Fruit fly (Drosophila melanogaster) Kc167 (cell line): Measurements from ENCODE around the gene CG31093.

Source experiments
- Myc ChIP-seq: fragments of >200 bp; optimal IDR thresholded peaks from 2 replicates; lab custom pipeline; 2017; ENCODE audit warnings: missing external identifiers
- Sin3A ChIP-seq: fragments of >200 bp; optimal IDR thresholded peaks from 2 replicates; lab custom pipeline; 2018; ENCODE audit warnings: missing external identifiers
- h ChIP-seq: fragments of >200 bp; optimal IDR thresholded peaks from 3 replicates; lab custom pipeline; 2018; ENCODE audit warnings: missing external identifiers
- psq ChIP-seq: fragments of >200 bp; optimal IDR thresholded peaks from 2 replicates; lab custom pipeline; 2017; ENCODE audit warnings: missing external identifiers
- ttk ChIP-seq: sonication (Bioruptor generic); optimal IDR thresholded peaks from 2 replicates; lab custom pipeline; 2017; ENCODE audit warnings: missing external identifiers

DNA sequence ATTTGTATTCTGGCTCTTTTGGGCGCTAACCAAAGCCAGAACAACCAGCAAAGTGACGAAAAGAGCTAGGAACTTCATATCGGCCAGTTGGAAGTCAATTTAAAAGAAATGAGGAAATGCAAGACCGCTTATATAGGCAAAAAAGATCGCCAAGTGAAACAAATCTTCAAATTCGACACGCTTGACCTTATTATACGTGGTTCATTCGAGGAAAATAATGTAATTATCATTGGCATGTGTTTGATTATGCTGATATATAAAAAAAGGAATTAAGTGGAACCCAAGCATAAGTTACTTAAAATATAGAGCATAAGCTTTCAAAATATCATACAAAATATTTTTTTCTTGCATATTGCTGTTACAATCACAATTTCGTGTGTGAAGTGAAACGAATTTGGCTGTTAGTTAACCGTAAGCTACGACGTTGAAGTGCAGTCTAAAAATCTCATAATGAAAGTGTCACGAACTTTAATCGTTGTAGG is 41.6 kb upstream of the CG31093 start, which contains the start of the genes Mst57Da and alpha4GT2:
- no peak for TF ChIP-seq psq (lab: Kevin White, UChicago)
- TF ChIP-seq Sin3A (lab: Kevin White, UChicago), result no peak
- no peak for TF ChIP-seq h (lab: Kevin White, UChicago)
- TF ChIP-seq Myc (lab: Kevin White, UChicago), result no peak
- no peak for TF ChIP-seq ttk (lab: Kevin White, UChicago)
